Worm (Caenorhabditis elegans): ENCODE measurements around the gene bath-28.

- TF ChIP-seq tbx-2 (tag; optimal IDR thresholded peaks at IDR 0.05) (no peak), ceh-24 (tag; optimal IDR thresholded peaks at IDR 0.05) (no peak), pqm-1 (tag; optimal IDR thresholded peaks at IDR 0.05) (no peak), mec-3 (tag; optimal IDR thresholded peaks at IDR 0.05; ENCODE audit: borderline replicate concordance) (no peak)
Observed at ce11 chrII:3371010-3371409, 26.2 kb upstream of the bath-28 start, which contains the start of gene bath-23.
